Worm (Caenorhabditis elegans) whole organism, young adult: ENCODE data around the gene C32D5.7.
A peak's percentile ranks its signal among the peaks of the same experiment; 100 is the strongest.

ENCODE experiments used
- B0336.3 ChIP-seq: fragments of 200-800 bp; sonication (Bioruptor generic); IDR thresholded peaks from 2 replicates; pipeline ENCODE4 v1.3.6; 2022; ENCODE audit warnings: missing genetic modification characterization, missing compliant biosample characterization
- F23B12.7 ChIP-seq: sonication (generic microtip); optimal IDR thresholded peaks from 2 replicates; lab custom pipeline; 2017; ENCODE audit warnings: missing genetic modification characterization, mild to moderate bottlenecking, missing compliant biosample characterization, antibody characterized with exemption, moderate library complexity; ENCODE audit not compliant: insufficient read depth
- F33H1.4 ChIP-seq: fragments of 200-800 bp; sonication (Bioruptor generic); IDR thresholded peaks from 2 replicates; pipeline ENCODE4 v1.3.6; 2022; ENCODE audit warnings: missing genetic modification reagents, missing genetic modification characterization, missing compliant biosample characterization
- T26A5.8 ChIP-seq: sonication (generic microtip); optimal IDR thresholded peaks from 2 replicates; lab custom pipeline; 2016; ENCODE audit warnings: missing genetic modification characterization, missing compliant biosample characterization
- Y53G8AR.9 ChIP-seq: fragments of 200-800 bp; sonication (Bioruptor generic); conservative IDR thresholded peaks from 2 replicates; pipeline ENCODE4 v1.3.6; 2022; ENCODE audit warnings: missing genetic modification reagents, missing genetic modification characterization, missing compliant biosample characterization
- Y67H2A.10 ChIP-seq: fragments of 200-800 bp; sonication (Bioruptor generic); conservative IDR thresholded peaks from 2 replicates; pipeline ENCODE4 v1.3.6; 2022; ENCODE audit warnings: missing genetic modification reagents, missing genetic modification characterization, missing compliant biosample characterization
- ama-1 ChIP-seq, 3 experiments: fragments of 150-350 bp in 1 of 3; sonication (generic microtip) in 2 of 3; optimal IDR thresholded peaks; 2 replicates each; lab custom pipeline; 2014 to 2018; ENCODE audit warnings: missing biosample characterization in 2 of 3, missing genetic modification characterization in 2 of 3, missing genetic modification reagents in 2 of 3
- aptf-3 ChIP-seq: fragments of 200-800 bp; sonication (Bioruptor generic); IDR thresholded peaks from 2 replicates; pipeline ENCODE4 v1.3.6; 2022; ENCODE audit warnings: missing genetic modification characterization, missing compliant biosample characterization
- attf-5 ChIP-seq: fragments of 200-800 bp; sonication (Bioruptor generic); optimal IDR thresholded peaks from 2 replicates; lab custom pipeline; 2018; ENCODE audit warnings: mild to moderate bottlenecking, missing genetic modification characterization, missing compliant biosample characterization
- cebp-1 ChIP-seq, 2 experiments: fragments of 200-800 bp in 1 of 2; sonication (Bioruptor generic) in 1 of 2; sonication (generic microtip) in 1 of 2; IDR thresholded peaks in 1 of 2; optimal IDR thresholded peaks in 1 of 2; 2 replicates each; pipeline versions ENCODE4 v1.3.6 to Lab custom; 2017 to 2022; ENCODE audit warnings: missing compliant biosample characterization in 2 of 2, missing genetic modification characterization in 2 of 2, mild to moderate bottlenecking in 1 of 2, missing genetic modification reagents in 1 of 2, moderate library complexity in 1 of 2
- ceh-58 ChIP-seq: fragments of 200-800 bp; sonication (Bioruptor generic); IDR thresholded peaks from 2 replicates; pipeline ENCODE4 v1.3.6; 2022; ENCODE audit warnings: missing genetic modification characterization, missing compliant biosample characterization
- chd-7 ChIP-seq: sonication (generic microtip); optimal IDR thresholded peaks from 2 replicates; lab custom pipeline; 2016; ENCODE audit warnings: mild to moderate bottlenecking, missing genetic modification characterization, moderate library complexity, missing compliant biosample characterization
- die-1 ChIP-seq: sonication (generic microtip); optimal IDR thresholded peaks from 2 replicates; lab custom pipeline; 2016; ENCODE audit warnings: missing genotype, mild to moderate bottlenecking, missing genetic modification characterization, missing compliant biosample characterization
- dox-1 ChIP-seq: fragments of 200-800 bp; sonication (Bioruptor generic); IDR thresholded peaks from 2 replicates; pipeline ENCODE4 v1.3.6; 2022; ENCODE audit warnings: missing genetic modification reagents, missing genetic modification characterization, missing compliant biosample characterization
- efl-1 ChIP-seq: fragments of 150-350 bp; optimal IDR thresholded peaks from 2 replicates; lab custom pipeline; 2014; ENCODE audit warnings: missing biosample characterization, missing genetic modification reagents, missing genetic modification characterization
- egrh-3 ChIP-seq: fragments of 200-800 bp; sonication (Bioruptor generic); IDR thresholded peaks from 2 replicates; pipeline ENCODE4 v1.3.6; 2022; ENCODE audit warnings: missing genetic modification reagents, missing genetic modification characterization, missing compliant biosample characterization
- ekl-4 ChIP-seq: fragments of 200-800 bp; sonication (Bioruptor generic); IDR thresholded peaks from 2 replicates; pipeline ENCODE4 v1.3.6; 2022; ENCODE audit warnings: missing genetic modification reagents, missing genetic modification characterization, missing compliant biosample characterization
- ets-4 ChIP-seq: fragments of 200-800 bp; sonication (Bioruptor generic); optimal IDR thresholded peaks from 2 replicates; lab custom pipeline; 2018; ENCODE audit warnings: mild to moderate bottlenecking, missing genetic modification characterization, missing compliant biosample characterization
- fkh-3 ChIP-seq: sonication (generic microtip); optimal IDR thresholded peaks from 2 replicates; lab custom pipeline; 2016; ENCODE audit warnings: mild to moderate bottlenecking, missing genetic modification characterization, missing compliant biosample characterization
- him-1 ChIP-seq: sonication (generic microtip); optimal IDR thresholded peaks from 2 replicates; lab custom pipeline; 2016; ENCODE audit warnings: missing genotype, missing genetic modification reagents, missing genetic modification characterization, missing compliant biosample characterization
- hlh-12 ChIP-seq: sonication (generic microtip); optimal IDR thresholded peaks from 2 replicates; lab custom pipeline; 2016; ENCODE audit warnings: missing genetic modification characterization, missing compliant biosample characterization
- hlh-26 ChIP-seq: fragments of 200-800 bp; sonication (Bioruptor generic); conservative IDR thresholded peaks from 2 replicates; pipeline ENCODE4 v1.3.6; 2022; ENCODE audit warnings: missing genetic modification reagents, missing genetic modification characterization, missing compliant biosample characterization
- hmg-20 ChIP-seq: fragments of 200-800 bp; sonication (Bioruptor generic); IDR thresholded peaks from 2 replicates; pipeline ENCODE4 v1.3.6; 2022; ENCODE audit warnings: missing genetic modification reagents, missing genetic modification characterization, missing compliant biosample characterization
- hrde-1 ChIP-seq: sonication (generic microtip); optimal IDR thresholded peaks from 2 replicates; lab custom pipeline; 2016; ENCODE audit warnings: missing genetic modification characterization, mild to moderate bottlenecking, missing compliant biosample characterization, moderate library complexity, missing genotype, missing genetic modification reagents, borderline replicate concordance
- lin-26 ChIP-seq: fragments of 200-800 bp; sonication (Bioruptor generic); IDR thresholded peaks from 2 replicates; pipeline ENCODE4 v1.3.6; 2022; ENCODE audit warnings: missing genetic modification reagents, missing genetic modification characterization, missing compliant biosample characterization
- lin-35 ChIP-seq, 3 experiments: fragments of 150-350 bp in 2 of 3; sonication (generic microtip) in 1 of 3; optimal IDR thresholded peaks; 2 replicates each; lab custom pipeline; 2014 to 2018; ENCODE audit warnings: missing biosample characterization in 3 of 3, missing genetic modification characterization in 3 of 3, missing genetic modification reagents in 3 of 3
- lin-40 ChIP-seq: sonication (generic microtip); optimal IDR thresholded peaks from 2 replicates; lab custom pipeline; 2016; ENCODE audit warnings: missing genetic modification characterization, mild to moderate bottlenecking, missing compliant biosample characterization, missing genotype, missing genetic modification reagents
- lin-54 ChIP-seq: fragments of 200-800 bp; sonication (Bioruptor generic); optimal IDR thresholded peaks from 2 replicates; lab custom pipeline; 2018; ENCODE audit warnings: mild to moderate bottlenecking, missing genetic modification characterization, missing compliant biosample characterization
- lsl-1 ChIP-seq: fragments of 200-800 bp; sonication (Bioruptor generic); optimal IDR thresholded peaks from 2 replicates; lab custom pipeline; 2018; ENCODE audit warnings: mild to moderate bottlenecking, missing genetic modification characterization, moderate library complexity, missing compliant biosample characterization
- madf-10 ChIP-seq: sonication (generic microtip); optimal IDR thresholded peaks from 2 replicates; lab custom pipeline; 2016; ENCODE audit warnings: mild to moderate bottlenecking, missing genetic modification characterization, missing compliant biosample characterization
- madf-6 ChIP-seq: fragments of 200-800 bp; sonication (Bioruptor generic); IDR thresholded peaks from 2 replicates; pipeline ENCODE4 v1.3.6; 2022; ENCODE audit warnings: missing genetic modification reagents, missing genetic modification characterization, missing compliant biosample characterization
- mcd-1 ChIP-seq: fragments of 200-800 bp; sonication (Bioruptor generic); IDR thresholded peaks from 2 replicates; pipeline ENCODE4 v1.3.6; 2022; ENCODE audit warnings: missing genetic modification reagents, missing genetic modification characterization, missing compliant biosample characterization
- nfya-1 ChIP-seq: sonication (generic microtip); optimal IDR thresholded peaks from 2 replicates; lab custom pipeline; 2017; ENCODE audit warnings: antibody characterized with exemption, missing compliant biosample characterization, missing genetic modification characterization, borderline replicate concordance; ENCODE audit not compliant: insufficient read depth
- nhr-179 ChIP-seq: sonication (generic microtip); optimal IDR thresholded peaks from 2 replicates; lab custom pipeline; 2016; ENCODE audit warnings: mild to moderate bottlenecking, missing genetic modification characterization, missing compliant biosample characterization
- nhr-80 ChIP-seq: sonication (generic microtip); optimal IDR thresholded peaks from 2 replicates; lab custom pipeline; 2016; ENCODE audit warnings: missing genetic modification characterization, missing compliant biosample characterization
- nhr-90 ChIP-seq: sonication (generic microtip); optimal IDR thresholded peaks from 2 replicates; lab custom pipeline; 2016; ENCODE audit warnings: missing genotype, mild to moderate bottlenecking, missing genetic modification characterization, missing compliant biosample characterization
- sea-2 ChIP-seq: fragments of 200-800 bp; sonication (Bioruptor generic); IDR thresholded peaks from 2 replicates; pipeline ENCODE4 v1.3.6; 2022; ENCODE audit warnings: missing genetic modification characterization, missing compliant biosample characterization
- tbx-9 ChIP-seq: sonication (generic microtip); optimal IDR thresholded peaks from 2 replicates; lab custom pipeline; 2016; ENCODE audit warnings: borderline replicate concordance, missing genetic modification characterization, inconsistent platforms, missing compliant biosample characterization
- unc-62 ChIP-seq: fragments of 150-350 bp; optimal IDR thresholded peaks from 2 replicates; lab custom pipeline; 2014; ENCODE audit warnings: missing biosample characterization, missing genetic modification reagents, missing genetic modification characterization
- zfh-2 ChIP-seq: fragments of 200-800 bp; sonication (Bioruptor generic); conservative IDR thresholded peaks from 2 replicates; pipeline ENCODE4 v1.3.6; 2022; ENCODE audit warnings: missing genetic modification reagents, missing genetic modification characterization, missing compliant biosample characterization
- ztf-22 ChIP-seq: fragments of 200-800 bp; sonication (Bioruptor generic); optimal IDR thresholded peaks from 2 replicates; lab custom pipeline; 2018; ENCODE audit warnings: mild to moderate bottlenecking, missing genetic modification characterization, moderate library complexity, missing compliant biosample characterization
- ztf-28 ChIP-seq: fragments of 200-800 bp; sonication (Bioruptor generic); IDR thresholded peaks from 2 replicates; pipeline ENCODE4 v1.3.6; 2022; ENCODE audit warnings: missing genetic modification reagents, missing genetic modification characterization, missing compliant biosample characterization

C32D5.7 gene

ce11 chrII:6377381-6377948, 37.6 kb upstream of the C32D5.7 start:
- TF ChIP-seq ztf-22 (no peak), tbx-9 (tag; lab: Kevin White, UChicago) (no peak), efl-1 (no peak), sea-2 (GFP tag; lab: Robert Waterston, UW) (no peak), him-1 (no peak), nhr-80 (tag; lab: Kevin White, UChicago) (peak; percentile 91), hlh-26 (GFP tag; lab: Robert Waterston, UW) (no peak), nhr-90 (tag; lab: Kevin White, UChicago) (no peak), chd-7 (tag; lab: Kevin White, UChicago) (no peak), F23B12.7 (tag; lab: Kevin White, UChicago) (peak; percentile 23), egrh-3 (GFP tag; lab: Robert Waterston, UW) (no peak), T26A5.8 (tag; lab: Kevin White, UChicago) (no peak), F33H1.4 (GFP tag; lab: Robert Waterston, UW) (no peak), lin-26 (GFP tag; lab: Robert Waterston, UW) (no peak), lin-35 (GFP tag; optimal IDR thresholded peaks at IDR 0.05; lab: Kevin White, UChicago) (no peak), die-1 (tag; lab: Kevin White, UChicago) (no peak), lsl-1 (GFP tag; lab: Kevin White, UChicago) (no peak), zfh-2 (GFP tag; lab: Robert Waterston, UW) (no peak), ama-1 (optimal IDR thresholded peaks at IDR 0.05; lab: Kevin White, UChicago) (no peak), ama-1 (GFP tag; optimal IDR thresholded peaks at IDR 0.05; lab: Kevin White, UChicago) (no peak), aptf-3 (GFP tag; lab: Robert Waterston, UW) (no peak), dox-1 (GFP tag; lab: Robert Waterston, UW) (0 out of 2 replicates have a peak, but pooled peaks have one; percentile 13), ceh-58 (GFP tag; lab: Robert Waterston, UW) (no peak), lin-40 (no peak), nhr-179 (no peak), hrde-1 (tag; lab: Kevin White, UChicago) (no peak), hlh-12 (tag; lab: Kevin White, UChicago) (no peak), cebp-1 (GFP tag; IDR thresholded peaks at IDR 0.05; lab: Robert Waterston, UW) (peak; percentile 64; the same call in 1 of the 2 replicates), cebp-1 (tag; optimal IDR thresholded peaks at IDR 0.05; lab: Kevin White, UChicago) (peak; percentile 69), lin-54 (GFP tag; lab: Kevin White, UChicago) (no peak)

ce11 chrII:6376693-6377092, 36.8 kb upstream of the C32D5.7 start:
- TF ChIP-seq Y67H2A.10, result no peak
- TF ChIP-seq ztf-28 (GFP tag; lab: Robert Waterston, UW), result no peak
- no peak for TF ChIP-seq madf-10 (tag; lab: Kevin White, UChicago)

ce11 chrII:6374646-6375045, 34.8 kb upstream of the C32D5.7 start:
- TF ChIP-seq Y53G8AR.9 (GFP tag; lab: Robert Waterston, UW) (0 out of 2 replicates have a peak, but pooled peaks have one; percentile 9), hmg-20 (GFP tag; lab: Robert Waterston, UW) (no peak), mcd-1 (GFP tag; lab: Robert Waterston, UW) (peak; percentile 18; the same call in 1 of the 2 replicates), die-1 (tag; lab: Kevin White, UChicago) (no peak), B0336.3 (GFP tag; lab: Robert Waterston, UW) (peak; percentile 67), hrde-1 (tag; lab: Kevin White, UChicago) (peak; percentile 11), unc-62 (GFP tag; lab: Kevin White, UChicago) (peak; percentile 64), madf-6 (GFP tag; lab: Robert Waterston, UW) (peak; percentile 44; the same call in 1 of the 2 replicates), attf-5 (peak; percentile 27), nfya-1 (tag; lab: Kevin White, UChicago) (no peak), fkh-3 (no peak), ekl-4 (0 out of 2 replicates have a peak, but pooled peaks have one; percentile 6), ets-4 (GFP tag; lab: Kevin White, UChicago) (no peak), ama-1 (optimal IDR thresholded peaks at IDR 0.05; lab: Kevin White, UChicago) (no peak), ama-1 (GFP tag; optimal IDR thresholded peaks at IDR 0.05; lab: Kevin White, UChicago) (no peak), cebp-1 (GFP tag; IDR thresholded peaks at IDR 0.05; lab: Robert Waterston, UW) (no peak; the same call in 1 of the 2 replicates), cebp-1 (tag; optimal IDR thresholded peaks at IDR 0.05; lab: Kevin White, UChicago) (peak; percentile 83), hlh-12 (tag; lab: Kevin White, UChicago) (no peak), nhr-179 (no peak), nhr-80 (tag; lab: Kevin White, UChicago) (peak; percentile 81)
- TF ChIP-seq, all 124 proteins: peak for 10
